Fruit fly (Drosophila melanogaster) whole organism, embryonic: ENCODE measurements around the gene Gycalpha99B.

Experiments
- Abd-B ChIP-seq: fragments of 200-800 bp; sonication (Bioruptor generic); optimal IDR thresholded peaks from 2 replicates; lab custom pipeline; 2018; ENCODE audit warnings: missing biosample characterization, mild to moderate bottlenecking, missing genetic modification characterization, moderate library complexity
- Ada2b ChIP-seq: fragments of 200-800 bp; sonication (Bioruptor generic); IDR thresholded peaks from 2 replicates; pipeline ENCODE4 v1.3.6; 2022; ENCODE audit warnings: missing biosample characterization, missing genetic modification characterization
- Atf6 ChIP-seq: fragments of 200-800 bp; sonication (Bioruptor generic); IDR thresholded peaks from 2 replicates; pipeline ENCODE4 v1.3.6; 2022; ENCODE audit warnings: missing biosample characterization, missing genetic modification characterization
- CG14667 ChIP-seq: fragments of 200-800 bp; sonication (Bioruptor generic); IDR thresholded peaks from 2 replicates; pipeline ENCODE4 v1.3.6; 2022; ENCODE audit warnings: missing biosample characterization, missing genetic modification characterization
- CG2199 ChIP-seq: fragments of 200-800 bp; sonication (Bioruptor generic); IDR thresholded peaks from 3 replicates; pipeline ENCODE4 v1.3.6; 2022; ENCODE audit warnings: missing biosample characterization, missing genetic modification characterization
- CG34224 ChIP-seq: fragments of 200-800 bp; sonication (Bioruptor generic); IDR thresholded peaks from 3 replicates; pipeline ENCODE4 v1.3.6; 2022; ENCODE audit warnings: missing biosample characterization, missing genetic modification characterization; ENCODE audit not compliant: partially characterized antibody
- CG3726 ChIP-seq: fragments of 200-800 bp; sonication (Bioruptor generic); IDR thresholded peaks from 3 replicates; pipeline ENCODE4, ENCODE4 v1.3.6; 2022; ENCODE audit warnings: missing biosample characterization, missing genetic modification characterization
- CG7556 ChIP-seq: fragments of 200-800 bp; sonication (Bioruptor generic); optimal IDR thresholded peaks from 2 replicates; lab custom pipeline; 2017; ENCODE audit warnings: missing biosample characterization, mild to moderate bottlenecking, missing genetic modification characterization
- CG7928 ChIP-seq: fragments of 200-800 bp; sonication (Bioruptor generic); optimal IDR thresholded peaks from 2 replicates; lab custom pipeline; 2017; ENCODE audit warnings: missing biosample characterization, mild to moderate bottlenecking, missing genetic modification characterization
- CG8089 ChIP-seq: fragments of 200-800 bp; sonication (Bioruptor generic); optimal IDR thresholded peaks from 3 replicates; lab custom pipeline; 2016; ENCODE audit warnings: missing biosample characterization, missing genetic modification characterization
- CG8388 ChIP-seq: fragments of 200-800 bp; sonication (Bioruptor generic); optimal IDR thresholded peaks from 2 replicates; lab custom pipeline; 2019; ENCODE audit warnings: missing biosample characterization, mild to moderate bottlenecking, missing genetic modification characterization, moderate library complexity
- D19A ChIP-seq: fragments of 200-800 bp; optimal IDR thresholded peaks from 3 replicates; lab custom pipeline; 2019; ENCODE audit warnings: missing biosample characterization, mild to moderate bottlenecking, missing genetic modification characterization, moderate library complexity
- Fer2 ChIP-seq: fragments of 200-800 bp; sonication (Bioruptor generic); optimal IDR thresholded peaks from 2 replicates; lab custom pipeline; 2018; ENCODE audit warnings: missing biosample characterization, mild to moderate bottlenecking, missing genetic modification characterization, moderate library complexity
- H15 ChIP-seq: fragments of 200-800 bp; sonication (Bioruptor generic); IDR thresholded peaks from 3 replicates; pipeline ENCODE4 v1.3.6; 2022; ENCODE audit warnings: missing biosample characterization, missing genetic modification characterization
- Hr39 ChIP-seq: fragments of >200 bp; optimal IDR thresholded peaks from 2 replicates; lab custom pipeline; 2017
- Hr51 ChIP-seq, 2 experiments: fragments of 200-800 bp; sonication (Bioruptor generic); optimal IDR thresholded peaks; 2 replicates in 1 of 2; 3 replicates in 1 of 2; lab custom pipeline; 2016 to 2018; ENCODE audit warnings: missing biosample characterization in 2 of 2, missing genetic modification characterization in 2 of 2, mild to moderate bottlenecking in 1 of 2, moderate library complexity in 1 of 2
- MESR4 ChIP-seq: fragments of 200-800 bp; sonication (Bioruptor generic); optimal IDR thresholded peaks from 2 replicates; lab custom pipeline; 2018; ENCODE audit warnings: missing biosample characterization, mild to moderate bottlenecking, missing genetic modification characterization, moderate library complexity
- Med ChIP-seq: fragments of 200-800 bp; sonication (Bioruptor generic); peaks from one replicate; lab custom pipeline; 2016; ENCODE audit warnings: missing biosample characterization, missing genetic modification characterization, mild to moderate bottlenecking, inconsistent platforms, moderate library complexity
- Xbp1 ChIP-seq: fragments of 200-800 bp; sonication (Bioruptor generic); optimal IDR thresholded peaks from 3 replicates; lab custom pipeline; 2016; ENCODE audit warnings: missing biosample characterization, mild to moderate bottlenecking, missing genetic modification characterization
- ab ChIP-seq: fragments of 200-800 bp; sonication (Bioruptor generic); optimal IDR thresholded peaks from 2 replicates; lab custom pipeline; 2016; ENCODE audit warnings: missing biosample characterization, missing genetic modification characterization
- bcd ChIP-seq: fragments of 200-800 bp; sonication (Bioruptor generic); optimal IDR thresholded peaks from 2 replicates; lab custom pipeline; 2017; ENCODE audit warnings: missing biosample characterization, mild to moderate bottlenecking, missing genetic modification characterization
- btn ChIP-seq: fragments of 200-800 bp; sonication (Bioruptor generic); optimal IDR thresholded peaks from 2 replicates; lab custom pipeline; 2016; ENCODE audit warnings: missing biosample characterization, missing genetic modification characterization
- chif ChIP-seq, 2 experiments: fragments of 200-800 bp; sonication (Bioruptor generic); optimal IDR thresholded peaks; 3 replicates each; lab custom pipeline; 2016; ENCODE audit warnings: missing biosample characterization in 2 of 2, missing genetic modification characterization in 2 of 2
- crol ChIP-seq: fragments of 200-800 bp; sonication (Bioruptor generic); IDR thresholded peaks from 2 replicates; pipeline ENCODE4 v1.3.6; 2022; ENCODE audit warnings: missing biosample characterization, missing genetic modification characterization
- esg ChIP-seq: fragments of 200-800 bp; sonication (Bioruptor generic); conservative IDR thresholded peaks from 2 replicates; pipeline ENCODE4 v1.3.6; 2022; ENCODE audit warnings: missing biosample characterization, missing genetic modification characterization
- fu2 ChIP-seq: fragments of 200-800 bp; sonication (Bioruptor generic); optimal IDR thresholded peaks from 2 replicates; lab custom pipeline; 2016; ENCODE audit warnings: missing biosample characterization, missing genetic modification characterization
- gro ChIP-seq: fragments of 200-800 bp; sonication (Bioruptor generic); optimal IDR thresholded peaks from 2 replicates; lab custom pipeline; 2016; ENCODE audit warnings: missing biosample characterization, missing genetic modification characterization
- hkb ChIP-seq, 2 experiments: fragments of 200-800 bp in 1 of 2; fragments of >200 bp in 1 of 2; sonication (Bioruptor generic) in 1 of 2; IDR thresholded peaks in 1 of 2; optimal IDR thresholded peaks in 1 of 2; 2 replicates each; pipeline versions ENCODE4 v1.3.6 to Lab custom; 2017 to 2022; ENCODE audit warnings: missing biosample characterization in 1 of 2, missing genetic modification characterization in 1 of 2
- insv ChIP-seq, 2 experiments: fragments of 200-800 bp; sonication (Bioruptor generic); optimal IDR thresholded peaks; 3 replicates each; lab custom pipeline; 2016 to 2018; ENCODE audit warnings: missing biosample characterization in 2 of 2, missing genetic modification characterization in 2 of 2
- knrl ChIP-seq: fragments of 200-800 bp; sonication (Bioruptor generic); IDR thresholded peaks from 3 replicates; pipeline ENCODE4 v1.3.6; 2022; ENCODE audit warnings: missing biosample characterization, missing genetic modification characterization; ENCODE audit not compliant: partially characterized antibody
- lilli ChIP-seq: fragments of 200-800 bp; sonication (Bioruptor generic); optimal IDR thresholded peaks from 3 replicates; lab custom pipeline; 2016; ENCODE audit warnings: missing biosample characterization, missing genetic modification characterization
- nmo ChIP-seq: fragments of 200-800 bp; sonication (Bioruptor generic); optimal IDR thresholded peaks from 2 replicates; lab custom pipeline; 2018; ENCODE audit warnings: missing biosample characterization, mild to moderate bottlenecking, missing genetic modification characterization, moderate library complexity
- p53 ChIP-seq: fragments of 200-800 bp; sonication (Bioruptor generic); optimal IDR thresholded peaks from 2 replicates; lab custom pipeline; 2016; ENCODE audit warnings: missing biosample characterization, missing genetic modification characterization
- rib ChIP-seq: fragments of 200-800 bp; sonication (Bioruptor generic); IDR thresholded peaks from 2 replicates; pipeline ENCODE4 v1.3.6; 2022; ENCODE audit warnings: missing biosample characterization, missing genetic modification characterization
- row ChIP-seq: fragments of 200-800 bp; sonication (Bioruptor generic); IDR thresholded peaks from 3 replicates; pipeline ENCODE4 v1.3.6; 2022; ENCODE audit warnings: missing biosample characterization, missing genetic modification characterization
- sisA ChIP-seq: fragments of 200-800 bp; sonication (Bioruptor generic); IDR thresholded peaks from 2 replicates; pipeline ENCODE4 v1.3.6; 2022; ENCODE audit warnings: missing biosample characterization, missing genetic modification characterization
- sob ChIP-seq: fragments of 200-800 bp; sonication (Bioruptor generic); IDR thresholded peaks from 2 replicates; pipeline ENCODE4 v1.3.6; 2022; ENCODE audit warnings: missing biosample characterization, missing genetic modification characterization
- trem ChIP-seq: fragments of 200-800 bp; optimal IDR thresholded peaks from 3 replicates; lab custom pipeline; 2019; ENCODE audit warnings: missing biosample characterization, mild to moderate bottlenecking, missing genetic modification characterization, moderate library complexity
- tx ChIP-seq: fragments of 200-800 bp; sonication (Bioruptor generic); optimal IDR thresholded peaks from 2 replicates; lab custom pipeline; 2016; ENCODE audit warnings: missing biosample characterization, missing genetic modification characterization
- vnd ChIP-seq: fragments of 200-800 bp; sonication (Bioruptor generic); IDR thresholded peaks from 3 replicates; pipeline ENCODE4 v1.3.6; 2022; ENCODE audit warnings: missing biosample characterization, missing genetic modification characterization; ENCODE audit not compliant: partially characterized antibody
- wek ChIP-seq: fragments of 200-800 bp; sonication (Bioruptor generic); optimal IDR thresholded peaks from 3 replicates; lab custom pipeline; 2018; ENCODE audit warnings: missing biosample characterization, mild to moderate bottlenecking, missing genetic modification characterization, moderate library complexity

Gene Gycalpha99B

DNA sequence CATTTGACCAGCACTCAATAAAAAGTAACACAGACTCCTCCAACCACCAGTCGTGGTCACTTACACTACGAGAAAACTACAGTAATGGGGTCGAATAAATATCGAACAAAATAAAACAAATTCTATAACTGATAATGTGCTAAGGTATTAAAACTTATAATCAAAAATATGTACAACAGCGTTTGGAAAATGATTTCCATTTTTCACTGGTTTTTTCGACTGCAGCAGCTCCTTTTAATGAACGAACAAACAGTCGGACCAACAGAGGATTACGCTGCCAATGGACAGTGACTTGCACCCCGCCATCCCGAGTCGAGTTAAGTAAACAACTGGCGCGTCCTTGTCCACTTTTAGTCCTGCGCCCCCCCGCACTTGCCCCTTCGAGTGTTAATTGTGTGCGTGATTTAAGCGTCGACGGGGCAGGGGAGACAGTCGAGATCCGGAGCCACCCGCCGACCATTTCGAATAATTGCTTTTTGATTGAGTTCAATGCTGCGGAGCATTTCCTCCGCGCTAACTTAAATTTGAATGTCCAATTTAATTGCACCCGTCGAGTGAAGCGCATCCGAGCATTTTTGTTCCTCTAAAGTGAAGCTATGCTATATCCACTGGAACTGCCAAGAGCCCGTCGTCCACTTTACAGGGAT lies 18.0 kb upstream of the Gycalpha99B start, which contains the start of gene ppk21 (continued):
- TF ChIP-seq row (GFP tag; lab: Robert Waterston, UW) (peak; percentile 27; the same call in 1 of the 3 replicates), Ada2b (GFP tag; lab: Robert Waterston, UW) (0 out of 2 replicates have a peak, but pooled peaks have one; percentile 24), esg (GFP tag; lab: Robert Waterston, UW) (no peak), wek (GFP tag; lab: Kevin White, UChicago) (no peak), sisA (peak; percentile 35; the same call in 1 of the 2 replicates)
- TF ChIP-seq, all 482 proteins: peak for 11

DNA sequence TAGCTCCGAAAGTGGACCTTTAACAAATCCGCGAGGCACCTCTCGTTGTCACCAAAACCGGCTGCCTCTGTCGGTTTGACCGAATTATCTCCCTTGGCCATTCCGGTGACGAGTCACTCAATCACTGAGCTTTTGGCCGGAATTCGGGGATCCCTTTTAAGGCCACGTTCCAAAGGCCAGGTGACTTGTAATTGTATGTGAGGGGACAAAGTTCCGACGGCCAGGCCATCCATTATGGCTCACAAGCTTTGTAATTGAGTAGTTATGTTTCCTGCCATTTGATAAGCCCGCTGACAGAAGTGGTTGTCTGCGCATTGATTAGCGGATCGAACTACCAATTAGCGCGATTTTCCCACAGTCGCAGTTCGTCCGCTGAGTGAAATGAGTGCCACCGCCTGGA lies 13.5 kb upstream of the Gycalpha99B start, which contains the start of the genes ppk20 and ppk30:
Gene ppk20, minus strand, starts transcription at position 101 of the 400 bp plus-strand sequence.
Gene ppk30, plus strand, starts transcription at position 373 of the 400 bp plus-strand sequence.
- TF ChIP-seq CG2199 = no peak
- no peak for TF ChIP-seq btn (GFP tag; lab: Kevin White, UChicago)
- TF ChIP-seq tx (GFP tag; lab: Kevin White, UChicago) = no peak
- TF ChIP-seq CG8388 (GFP tag; lab: Kevin White, UChicago) = no peak
- no peak for TF ChIP-seq bcd (GFP tag; lab: Kevin White, UChicago)
- TF ChIP-seq D19A (tag; lab: Kevin White, UChicago) = no peak
- no peak for TF ChIP-seq CG3726 (GFP tag; lab: Robert Waterston, UW)
- no peak for TF ChIP-seq fu2
- TF ChIP-seq hkb (optimal IDR thresholded peaks at IDR 0.05; lab: Kevin White, UChicago) = no peak
- TF ChIP-seq hkb (GFP tag; IDR thresholded peaks at IDR 0.05; lab: Robert Waterston, UW) = no peak
- no peak for TF ChIP-seq CG7928 (GFP tag; lab: Kevin White, UChicago)
- no peak for TF ChIP-seq knrl (GFP tag; lab: Robert Waterston, UW)
- TF ChIP-seq row (GFP tag; lab: Robert Waterston, UW) = no peak
- TF ChIP-seq sob (GFP tag; lab: Robert Waterston, UW) = no peak
- TF ChIP-seq CG14667 = no peak
- no peak for TF ChIP-seq crol (GFP tag; lab: Robert Waterston, UW)
- no peak for TF ChIP-seq ab (GFP tag; lab: Kevin White, UChicago)

DNA sequence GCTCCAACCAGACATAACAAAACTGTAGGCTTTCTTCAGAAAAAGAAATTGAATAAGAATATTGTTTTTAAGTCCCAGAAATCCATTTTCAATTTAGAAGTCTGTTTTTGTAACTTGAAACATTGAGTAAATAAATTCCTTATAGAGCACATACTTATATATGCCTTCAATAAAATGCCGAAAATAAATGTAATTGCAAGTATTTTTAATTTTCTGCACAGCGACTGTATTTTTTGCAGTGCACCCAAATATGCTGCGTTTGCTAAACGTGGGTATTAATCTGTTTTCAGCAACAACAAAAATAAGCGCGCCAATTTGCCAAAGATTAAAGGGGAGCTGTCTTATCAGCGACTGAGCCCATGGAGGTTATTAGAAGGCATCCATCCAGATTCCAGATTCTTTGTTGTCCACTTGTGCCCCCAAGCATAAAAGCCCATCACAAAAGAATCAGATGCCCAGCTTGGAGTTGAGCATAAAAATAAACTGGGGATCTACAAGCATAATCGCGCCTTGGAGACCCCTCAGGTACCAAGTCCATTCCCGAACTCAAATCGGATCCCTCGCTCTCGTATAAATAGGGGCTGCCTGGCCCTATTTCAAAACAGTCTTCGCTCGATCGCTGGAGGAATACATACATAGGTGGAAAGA lies 11.1 kb upstream of the Gycalpha99B start, which contains the start of gene Obp99a:
Gene Obp99a, plus strand, starts transcription at position 598 of the 648 bp plus-strand sequence.
- no peak for TF ChIP-seq lilli (GFP tag; lab: Kevin White, UChicago)
- TF ChIP-seq nmo (GFP tag; lab: Kevin White, UChicago) = peak; percentile 8
- TF ChIP-seq insv (GFP tag; optimal IDR thresholded peaks at IDR 0.05; lab: Kevin White, UChicago) = peak in 1 of 2 experiments; percentile 17
- TF ChIP-seq Med (GFP tag; lab: Kevin White, UChicago) = peak; percentile 38

DNA sequence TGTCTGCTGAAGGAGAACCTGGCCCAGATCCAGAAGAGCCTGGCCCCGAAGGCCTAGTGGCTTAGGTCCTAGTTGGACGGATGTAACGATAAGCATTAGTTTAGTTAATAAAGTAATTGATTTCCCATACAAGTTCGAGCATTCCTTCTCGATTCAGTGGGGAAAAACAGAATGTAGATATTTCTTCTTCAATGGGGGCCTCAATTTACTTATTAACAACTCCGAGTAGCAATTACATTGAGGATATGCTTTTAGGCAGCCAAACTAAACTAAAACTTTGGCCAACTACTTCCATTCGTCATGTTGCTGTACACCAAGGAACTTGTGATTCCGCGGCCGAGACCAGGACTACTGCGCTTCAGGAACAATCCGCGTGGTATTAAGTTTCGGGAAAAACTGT lies 10.1 kb upstream of the Gycalpha99B start, which contains the start of gene ppk19:
Gene ppk19, plus strand, starts transcription at position 301 of the 400 bp plus-strand sequence.
- TF ChIP-seq p53 = no peak
- TF ChIP-seq, all 482 proteins: peak for 0

DNA sequence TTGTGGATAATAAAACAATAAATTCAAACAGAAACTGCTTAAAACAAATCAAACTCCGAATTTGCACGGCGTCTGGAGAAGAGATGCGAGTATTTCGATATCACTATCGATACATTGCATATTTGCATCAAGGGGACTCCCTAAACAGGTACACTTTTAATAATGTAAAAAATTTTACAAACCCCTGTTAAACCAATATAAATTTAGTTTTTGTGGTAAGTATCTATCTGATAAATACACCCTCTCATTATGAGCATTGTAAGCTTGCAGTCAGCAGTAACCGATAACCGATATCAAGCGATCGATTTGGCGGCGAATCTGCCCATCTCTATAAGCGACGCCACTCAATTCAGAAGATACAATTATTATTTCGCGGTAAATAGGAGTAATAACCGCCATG lies 7.0 kb upstream of the Gycalpha99B start, which contains the start of the genes Bub3 and Cap-D2:
Gene Bub3, minus strand, starts transcription at position 89 of the 400 bp plus-strand sequence.
Gene Cap-D2, plus strand, starts transcription at position 319 of the 400 bp plus-strand sequence.
- TF ChIP-seq crol (GFP tag; lab: Robert Waterston, UW) = no peak
- no peak for TF ChIP-seq gro
- peak; percentile 40 for TF ChIP-seq CG7556 (GFP tag; lab: Kevin White, UChicago)
- TF ChIP-seq Xbp1 (GFP tag; lab: Kevin White, UChicago) = peak; percentile 79
- peak; percentile 87 for TF ChIP-seq trem
- TF ChIP-seq Atf6 (GFP tag; lab: Robert Waterston, UW) = peak; percentile 76
- TF ChIP-seq Hr39 (lab: Kevin White, UChicago) = no peak
- TF ChIP-seq CG8089 = peak; percentile 73
- TF ChIP-seq H15 (GFP tag; lab: Robert Waterston, UW) = no peak
- peak; percentile 42 for TF ChIP-seq MESR4 (GFP tag; lab: Kevin White, UChicago)
- TF ChIP-seq vnd (GFP tag; lab: Robert Waterston, UW) = peak; percentile 82
- peak; percentile 23 for TF ChIP-seq Fer2 (tag; lab: Kevin White, UChicago)
- TF ChIP-seq CG34224 (GFP tag; lab: Robert Waterston, UW) = peak; percentile 90
- peak in 1 of 2 experiments; percentile 70 for TF ChIP-seq Hr51 (GFP tag; optimal IDR thresholded peaks at IDR 0.05; lab: Kevin White, UChicago)
- TF ChIP-seq rib (GFP tag; lab: Robert Waterston, UW) = peak; percentile 56; the same call in 1 of the 2 replicates
- TF ChIP-seq Abd-B (GFP tag; lab: Kevin White, UChicago) = peak; percentile 69
- TF ChIP-seq chif (GFP tag; optimal IDR thresholded peaks at IDR 0.05; lab: Kevin White, UChicago) = peak; percentile 71 to 79
